Fruit fly (Drosophila melanogaster) whole organism, embryonic: Measurements from ENCODE around the gene RhoGDI.
A peak's percentile ranks its signal among the peaks of the same experiment; 100 is the strongest.

ENCODE experiments used
- Ada2b ChIP-seq: fragments of 200-800 bp; sonication (Bioruptor generic); IDR thresholded peaks from 2 replicates; pipeline ENCODE4 v1.3.6; 2022; ENCODE audit warnings: missing biosample characterization, missing genetic modification characterization
- CG10209 ChIP-seq: fragments of 200-800 bp; sonication (Bioruptor generic); optimal IDR thresholded peaks from 3 replicates; lab custom pipeline; 2017; ENCODE audit warnings: missing biosample characterization, mild to moderate bottlenecking, missing genetic modification characterization, missing genetic modification reagents
- CG1233 ChIP-seq: fragments of 200-800 bp; sonication (Bioruptor generic); optimal IDR thresholded peaks from 4 replicates; lab custom pipeline; 2018; ENCODE audit warnings: missing biosample characterization, mild to moderate bottlenecking, missing genetic modification characterization
- CG13123 ChIP-seq: fragments of 200-800 bp; sonication (Bioruptor generic); optimal IDR thresholded peaks from 2 replicates; lab custom pipeline; 2016; ENCODE audit warnings: missing biosample characterization, missing genetic modification characterization
- CG15073 ChIP-seq: fragments of 200-800 bp; sonication (Bioruptor generic); optimal IDR thresholded peaks from 2 replicates; lab custom pipeline; 2016; ENCODE audit warnings: missing biosample characterization, missing genetic modification characterization
- CG1529 ChIP-seq: fragments of 200-800 bp; sonication (Bioruptor generic); optimal IDR thresholded peaks from 3 replicates; lab custom pipeline; 2018; ENCODE audit warnings: missing biosample characterization, missing genetic modification characterization
- CG17361 ChIP-seq: fragments of 200-800 bp; sonication (Bioruptor generic); IDR thresholded peaks from 3 replicates; pipeline ENCODE4 v1.3.6; 2022; ENCODE audit warnings: missing biosample characterization, missing genetic modification characterization
- CG18599 ChIP-seq: fragments of 200-800 bp; sonication (Bioruptor generic); optimal IDR thresholded peaks from 3 replicates; lab custom pipeline; 2017; ENCODE audit warnings: missing biosample characterization, missing genetic modification characterization, mild to moderate bottlenecking, moderate library complexity, missing genetic modification reagents
- CG30403 ChIP-seq: fragments of 200-800 bp; sonication (Bioruptor generic); optimal IDR thresholded peaks from 3 replicates; lab custom pipeline; 2016; ENCODE audit warnings: missing biosample characterization, missing genetic modification characterization
- CG31365 ChIP-seq: fragments of 200-800 bp; sonication (Bioruptor generic); optimal IDR thresholded peaks from 2 replicates; lab custom pipeline; 2018; ENCODE audit warnings: missing biosample characterization, mild to moderate bottlenecking, missing genetic modification characterization
- CG3163 ChIP-seq: fragments of 200-800 bp; sonication (Bioruptor generic); optimal IDR thresholded peaks from 3 replicates; lab custom pipeline; 2016; ENCODE audit warnings: missing biosample characterization, missing genetic modification characterization
- CG3726 ChIP-seq: fragments of 200-800 bp; sonication (Bioruptor generic); IDR thresholded peaks from 3 replicates; pipeline ENCODE4, ENCODE4 v1.3.6; 2022; ENCODE audit warnings: missing biosample characterization, missing genetic modification characterization
- CG4328 ChIP-seq: fragments of 200-800 bp; sonication (Bioruptor generic); optimal IDR thresholded peaks from 3 replicates; lab custom pipeline; 2017; ENCODE audit warnings: missing biosample characterization, missing genetic modification reagents, missing genetic modification characterization
- CG6813 ChIP-seq: fragments of 200-800 bp; sonication (Bioruptor generic); optimal IDR thresholded peaks from 2 replicates; lab custom pipeline; 2017; ENCODE audit warnings: missing biosample characterization, missing genetic modification characterization, mild to moderate bottlenecking, moderate library complexity, missing genetic modification reagents
- CG7357 ChIP-seq: fragments of 200-800 bp; sonication (Bioruptor generic); IDR thresholded peaks from 3 replicates; pipeline ENCODE4 v1.3.6; 2022; ENCODE audit warnings: missing biosample characterization, missing genetic modification characterization
- CG7963 ChIP-seq: fragments of 200-800 bp; sonication (Bioruptor generic); IDR thresholded peaks from 3 replicates; pipeline ENCODE4 v1.3.6; 2022; ENCODE audit warnings: missing biosample characterization, missing genetic modification characterization; ENCODE audit not compliant: partially characterized antibody
- CG8765 ChIP-seq: fragments of 200-800 bp; sonication (Bioruptor generic); IDR thresholded peaks from 2 replicates; pipeline ENCODE4 v1.3.6; 2022; ENCODE audit warnings: missing biosample characterization, missing genetic modification characterization
- Camta ChIP-seq: fragments of 200-800 bp; sonication (Bioruptor generic); optimal IDR thresholded peaks from 2 replicates; lab custom pipeline; 2016; ENCODE audit warnings: missing biosample characterization, missing genetic modification characterization
- Dll ChIP-seq: fragments of 200-800 bp; sonication (Bioruptor generic); IDR thresholded peaks from 4 replicates; pipeline ENCODE4 v1.3.6; 2022; ENCODE audit warnings: missing biosample characterization, missing genetic modification characterization; ENCODE audit not compliant: partially characterized antibody
- Fer3 ChIP-seq: fragments of 200-800 bp; sonication (Bioruptor generic); optimal IDR thresholded peaks from 2 replicates; lab custom pipeline; 2018; ENCODE audit warnings: missing biosample characterization, mild to moderate bottlenecking, missing genetic modification characterization, moderate library complexity
- HHEX ChIP-seq: fragments of 200-800 bp; sonication (Bioruptor generic); optimal IDR thresholded peaks from 3 replicates; lab custom pipeline; 2017; ENCODE audit warnings: missing biosample characterization, mild to moderate bottlenecking, missing genetic modification characterization, missing genetic modification reagents
- HLH4C ChIP-seq: fragments of 200-800 bp; sonication (Bioruptor generic); IDR thresholded peaks from 3 replicates; pipeline ENCODE4 v1.3.6; 2022; ENCODE audit warnings: missing biosample characterization, missing genetic modification characterization; ENCODE audit not compliant: partially characterized antibody
- HmgZ ChIP-seq: fragments of 200-800 bp; sonication (Bioruptor generic); optimal IDR thresholded peaks from 2 replicates; lab custom pipeline; 2018; ENCODE audit warnings: missing biosample characterization, mild to moderate bottlenecking, missing genetic modification characterization
- Hmx ChIP-seq: fragments of 200-800 bp; sonication (Bioruptor generic); optimal IDR thresholded peaks from 2 replicates; lab custom pipeline; 2016; ENCODE audit warnings: missing biosample characterization, missing genetic modification characterization
- Hr78 ChIP-seq, 2 experiments: fragments of 200-800 bp in 1 of 2; fragments of >200 bp in 1 of 2; sonication (Bioruptor generic) in 1 of 2; optimal IDR thresholded peaks; 2 replicates each; lab custom pipeline; 2017 to 2019; ENCODE audit warnings: missing biosample characterization in 2 of 2, missing genetic modification characterization in 2 of 2, mild to moderate bottlenecking in 1 of 2, moderate library complexity in 1 of 2
- Mrtf ChIP-seq: fragments of 200-800 bp; sonication (Bioruptor generic); IDR thresholded peaks from 3 replicates; pipeline ENCODE4 v1.3.6; 2022; ENCODE audit warnings: missing biosample characterization, missing genetic modification characterization
- Rx ChIP-seq: fragments of 200-800 bp; sonication (Bioruptor generic); IDR thresholded peaks from 2 replicates; pipeline ENCODE4 v1.3.6; 2022; ENCODE audit warnings: missing biosample characterization, missing genetic modification characterization
- Sin3A ChIP-seq: fragments of >200 bp; optimal IDR thresholded peaks from 2 replicates; lab custom pipeline; 2018
- Sox102F ChIP-seq: fragments of 200-800 bp; sonication (Bioruptor generic); optimal IDR thresholded peaks from 2 replicates; lab custom pipeline; 2018; ENCODE audit warnings: missing biosample characterization, mild to moderate bottlenecking, missing genetic modification characterization, moderate library complexity
- caup ChIP-seq: fragments of 200-800 bp; sonication (Bioruptor generic); optimal IDR thresholded peaks from 3 replicates; lab custom pipeline; 2017; ENCODE audit warnings: missing biosample characterization, mild to moderate bottlenecking, missing genetic modification characterization, moderate library complexity; ENCODE audit not compliant: severe bottlenecking
- cg ChIP-seq: fragments of 200-800 bp; sonication (Bioruptor generic); optimal IDR thresholded peaks from 3 replicates; lab custom pipeline; 2019; ENCODE audit warnings: missing biosample characterization, mild to moderate bottlenecking, missing genetic modification characterization, moderate library complexity
- chinmo ChIP-seq: fragments of 200-800 bp; sonication (Bioruptor generic); IDR thresholded peaks from 4 replicates; pipeline ENCODE4 v1.3.6; 2022; ENCODE audit warnings: missing biosample characterization, missing genetic modification characterization; ENCODE audit not compliant: partially characterized antibody
- dan ChIP-seq: fragments of 200-800 bp; sonication (Bioruptor generic); IDR thresholded peaks from 2 replicates; pipeline ENCODE4 v1.3.6; 2022; ENCODE audit warnings: missing biosample characterization, missing genetic modification characterization
- dysf ChIP-seq: fragments of 200-800 bp; sonication (Bioruptor generic); IDR thresholded peaks from 3 replicates; pipeline ENCODE4 v1.3.6; 2022; ENCODE audit warnings: missing biosample characterization, missing genetic modification characterization
- ems ChIP-seq: fragments of 200-800 bp; sonication (Bioruptor generic); optimal IDR thresholded peaks from 3 replicates; lab custom pipeline; 2016; ENCODE audit warnings: missing biosample characterization, missing genetic modification characterization
- ewg ChIP-seq: fragments of 200-800 bp; sonication (Bioruptor generic); optimal IDR thresholded peaks from 3 replicates; lab custom pipeline; 2017; ENCODE audit warnings: mild to moderate bottlenecking, missing biosample characterization, missing genetic modification reagents, missing genetic modification characterization
- fu2 ChIP-seq: fragments of 200-800 bp; sonication (Bioruptor generic); optimal IDR thresholded peaks from 2 replicates; lab custom pipeline; 2016; ENCODE audit warnings: missing biosample characterization, missing genetic modification characterization
- gem ChIP-seq: fragments of 200-800 bp; sonication (Bioruptor generic); optimal IDR thresholded peaks from 2 replicates; lab custom pipeline; 2019; ENCODE audit warnings: missing biosample characterization, mild to moderate bottlenecking, missing genetic modification characterization, moderate library complexity
- inv ChIP-seq: fragments of 200-800 bp; sonication (Bioruptor generic); IDR thresholded peaks from 2 replicates; pipeline ENCODE4 v1.3.6; 2022; ENCODE audit warnings: missing biosample characterization, missing genetic modification characterization; ENCODE audit not compliant: partially characterized antibody
- jing ChIP-seq: fragments of 200-800 bp; sonication (Bioruptor generic); optimal IDR thresholded peaks from 2 replicates; lab custom pipeline; 2018; ENCODE audit warnings: missing biosample characterization, mild to moderate bottlenecking, missing genetic modification characterization
- lab ChIP-seq: fragments of 200-800 bp; sonication (Bioruptor generic); optimal IDR thresholded peaks from 3 replicates; lab custom pipeline; 2017; ENCODE audit warnings: missing biosample characterization, missing genetic modification characterization, mild to moderate bottlenecking, moderate library complexity, missing genetic modification reagents
- luna ChIP-seq: fragments of 200-800 bp; sonication (Bioruptor generic); optimal IDR thresholded peaks from 2 replicates; lab custom pipeline; 2016; ENCODE audit warnings: missing biosample characterization, missing genetic modification characterization
- onecut ChIP-seq: fragments of 200-800 bp; sonication (Bioruptor generic); IDR thresholded peaks from 2 replicates; pipeline ENCODE4 v1.3.6; 2022; ENCODE audit warnings: missing biosample characterization, missing genetic modification characterization
- pb ChIP-seq: fragments of 200-800 bp; sonication (Bioruptor generic); optimal IDR thresholded peaks from 3 replicates; lab custom pipeline; 2016; ENCODE audit warnings: missing biosample characterization, missing genetic modification characterization
- pho ChIP-seq: fragments of 200-800 bp; sonication (Bioruptor generic); optimal IDR thresholded peaks from 2 replicates; lab custom pipeline; 2016; ENCODE audit warnings: missing biosample characterization, missing genetic modification characterization
- sob ChIP-seq: fragments of 200-800 bp; sonication (Bioruptor generic); IDR thresholded peaks from 2 replicates; pipeline ENCODE4 v1.3.6; 2022; ENCODE audit warnings: missing biosample characterization, missing genetic modification characterization
- tx ChIP-seq: fragments of 200-800 bp; sonication (Bioruptor generic); optimal IDR thresholded peaks from 2 replicates; lab custom pipeline; 2016; ENCODE audit warnings: missing biosample characterization, missing genetic modification characterization
- vnd ChIP-seq: fragments of 200-800 bp; sonication (Bioruptor generic); IDR thresholded peaks from 3 replicates; pipeline ENCODE4 v1.3.6; 2022; ENCODE audit warnings: missing biosample characterization, missing genetic modification characterization; ENCODE audit not compliant: partially characterized antibody

The RhoGDI gene

dm6 chr3L:19945469-19945868 is 16.9 kb downstream of the RhoGDI start (continued):
- TF ChIP-seq gem (tag; lab: Kevin White, UChicago) (peak; percentile 61), Hmx (GFP tag; lab: Kevin White, UChicago) (no peak), lab (GFP tag; lab: Kevin White, UChicago) (peak; percentile 36), Sox102F (GFP tag; lab: Kevin White, UChicago) (peak; percentile 52)

dm6 chr3L:19951035-19951434 is 22.5 kb downstream of the RhoGDI start, which contains the start of gene CG32219:
TSS of gene CG32219 (minus strand) at chr3L:19951135.
- TF ChIP-seq Rx (no peak), inv (GFP tag; lab: Robert Waterston, UW) (no peak), gem (tag; lab: Kevin White, UChicago) (no peak), HLH4C (no peak), CG4328 (GFP tag; lab: Kevin White, UChicago) (no peak), ems (GFP tag; lab: Kevin White, UChicago) (no peak), CG15073 (no peak), CG1529 (GFP tag; lab: Kevin White, UChicago) (no peak), CG3163 (no peak), CG30403 (GFP tag; lab: Kevin White, UChicago) (no peak), Sin3A (no peak), CG31365 (tag; lab: Kevin White, UChicago) (no peak), dan (GFP tag; lab: Robert Waterston, UW) (no peak), Mrtf (GFP tag; lab: Robert Waterston, UW) (no peak), HmgZ (no peak)

dm6 chr3L:19951868-19952267 is 23.3 kb downstream of the RhoGDI start, which contains the start of gene CG34258:
TSS of gene CG34258 (minus strand) at chr3L:19951968.
- TF ChIP-seq Camta (GFP tag; lab: Kevin White, UChicago) (no peak), tx (GFP tag; lab: Kevin White, UChicago) (no peak), Dll (GFP tag; lab: Robert Waterston, UW) (no peak), CG3726 (no peak), luna (GFP tag; lab: Kevin White, UChicago) (no peak), CG18599 (GFP tag; lab: Kevin White, UChicago) (no peak), fu2 (GFP tag; lab: Kevin White, UChicago) (no peak), CG17361 (GFP tag; lab: Robert Waterston, UW) (no peak), Hr78 (GFP tag; optimal IDR thresholded peaks at IDR 0.05; lab: Kevin White, UChicago) (no peak), onecut (GFP tag; lab: Robert Waterston, UW) (no peak), CG7357 (GFP tag; lab: Robert Waterston, UW) (no peak), CG13123 (GFP tag; lab: Kevin White, UChicago) (no peak), vnd (GFP tag; lab: Robert Waterston, UW) (no peak), chinmo (no peak), CG1233 (GFP tag; lab: Kevin White, UChicago) (no peak), ewg (GFP tag; lab: Kevin White, UChicago) (no peak), jing (GFP tag; lab: Kevin White, UChicago) (no peak)

- TF ChIP-seq dysf (GFP tag; lab: Robert Waterston, UW) (no peak), Fer3 (tag; lab: Kevin White, UChicago) (no peak), HHEX (GFP tag; lab: Kevin White, UChicago) (no peak), pb (GFP tag; lab: Kevin White, UChicago) (no peak), sob (no peak), pho (no peak), CG6813 (no peak), CG7963 (no peak), Ada2b (GFP tag; lab: Robert Waterston, UW) (no peak), Hr78 (GFP tag; optimal IDR thresholded peaks at IDR 0.05; lab: Kevin White, UChicago) (no peak), CG8765 (GFP tag; lab: Robert Waterston, UW) (no peak), cg (GFP tag; lab: Kevin White, UChicago) (no peak), caup (no peak), CG10209 (GFP tag; lab: Kevin White, UChicago) (no peak)
Measured at dm6 chr3L:19952690-19953089, 24.1 kb downstream of the RhoGDI start, which contains the start of gene CG33710. TSS of gene CG33710 (minus strand) at chr3L:19952790.
